Fruit fly (Drosophila melanogaster) whole organism, pupa: ENCODE results near the gene CG15219.

Source experiments
- CG12605 ChIP-seq: fragments of 200-800 bp; sonication (Bioruptor generic); IDR thresholded peaks from 2 replicates; pipeline ENCODE4 v1.3.6; 2022; ENCODE audit warnings: missing biosample characterization, missing genetic modification characterization
- CG8301 ChIP-seq: fragments of 200-800 bp; sonication (Bioruptor generic); optimal IDR thresholded peaks from 2 replicates; lab custom pipeline; 2018; ENCODE audit warnings: missing biosample characterization, mild to moderate bottlenecking, missing genetic modification characterization
- Pif1A ChIP-seq: fragments of 200-800 bp; sonication (Bioruptor generic); optimal IDR thresholded peaks from 3 replicates; lab custom pipeline; 2016; ENCODE audit warnings: missing biosample characterization, missing genetic modification characterization
- Snoo ChIP-seq: fragments of 200-800 bp; sonication (Bioruptor generic); optimal IDR thresholded peaks from 3 replicates; lab custom pipeline; 2017; ENCODE audit warnings: missing biosample characterization, mild to moderate bottlenecking, missing genetic modification characterization, inconsistent platforms
- fd96Ca ChIP-seq: fragments of 200-800 bp; sonication (Bioruptor generic); IDR thresholded peaks from 3 replicates; pipeline ENCODE4 v1.3.6; 2022; ENCODE audit warnings: missing biosample characterization, missing genetic modification characterization
- gl ChIP-seq: fragments of 200-800 bp; sonication (Bioruptor generic); optimal IDR thresholded peaks from 2 replicates; lab custom pipeline; 2018; ENCODE audit warnings: missing biosample characterization, mild to moderate bottlenecking, missing genetic modification characterization

- TF ChIP-seq CG8301 (tag; lab: Kevin White, UChicago) (no peak), gl (tag; lab: Kevin White, UChicago) (no peak), fd96Ca (GFP tag; lab: Robert Waterston, UW) (no peak), Snoo (tag; lab: Kevin White, UChicago) (no peak), CG12605 (0 out of 2 replicates have a peak, but pooled peaks have one; percentile 16), Pif1A (GFP tag; lab: Kevin White, UChicago) (no peak)
Measured at dm6 chr2L:22148713-22149112, 43.4 kb upstream of the CG15219 start.
